Fruit fly (Drosophila melanogaster) whole organism, adult: ENCODE measurements around the gene akirin.

ENCODE experiments used
- Hr96 ChIP-seq: fragments of 200-800 bp; sonication (Bioruptor generic); optimal IDR thresholded peaks from 2 replicates; lab custom pipeline; 2016; ENCODE audit warnings: missing biosample characterization, missing genetic modification characterization
- bab1 ChIP-seq: fragments of 200-800 bp; sonication (Bioruptor generic); optimal IDR thresholded peaks from 3 replicates; lab custom pipeline; 2019; ENCODE audit warnings: missing biosample characterization, mild to moderate bottlenecking, missing genetic modification characterization, moderate library complexity
- kay ChIP-seq: fragments of 200-800 bp; sonication (Bioruptor generic); peaks from one replicate; lab custom pipeline; 2016; ENCODE audit warnings: missing biosample characterization, missing genetic modification characterization, borderline replicate concordance

DNA sequence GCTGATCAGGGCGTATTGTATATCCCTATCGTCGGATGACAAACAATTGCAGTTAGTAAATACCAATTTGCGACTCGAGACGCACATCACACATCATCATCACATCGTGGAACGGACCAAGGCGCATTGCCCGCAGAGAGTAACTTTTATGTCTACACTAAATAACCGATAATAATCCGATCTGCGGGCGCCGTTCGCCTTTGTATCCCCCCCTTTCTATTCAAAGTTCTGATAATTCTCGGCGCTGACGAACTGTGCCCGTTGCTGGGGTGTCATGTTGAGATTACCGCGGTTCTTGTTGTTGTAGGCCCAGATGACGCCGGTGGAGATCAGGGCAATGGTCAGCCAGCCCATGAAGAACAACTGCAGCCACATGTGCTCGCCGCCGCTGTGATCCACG is 43.0 kb upstream of the akirin start:
- no peak for TF ChIP-seq Hr96 (GFP tag; lab: Kevin White, UChicago)
- no peak for TF ChIP-seq bab1 (GFP tag; lab: Kevin White, UChicago)
- no peak for TF ChIP-seq kay (GFP tag; lab: Kevin White, UChicago)
